Fruit fly (Drosophila melanogaster): ENCODE data around the gene HGTX.
A peak's percentile ranks its signal among the peaks of the same experiment; 100 is the strongest.

Gene HGTX

dm6 chr3L:14549215-14549614 is 50.1 kb downstream of the HGTX start (continued):
- TF ChIP-seq onecut (GFP tag; IDR thresholded peaks at IDR 0.05) = peak; percentile 34; the same call in 1 of the 2 replicates
- TF ChIP-seq klu (GFP tag; IDR thresholded peaks at IDR 0.05) = no peak
- TF ChIP-seq schlank (tag; optimal IDR thresholded peaks at IDR 0.05) = no peak
- peak; percentile 19 for TF ChIP-seq Asciz (GFP tag; optimal IDR thresholded peaks at IDR 0.05)
- TF ChIP-seq jumu (GFP tag; optimal IDR thresholded peaks at IDR 0.05) = no peak
- TF ChIP-seq Ptx1 (GFP tag; IDR thresholded peaks at IDR 0.05) = no peak
- no peak for TF ChIP-seq CG14860 (GFP tag; IDR thresholded peaks at IDR 0.05; ENCODE audit: partially characterized antibody)
- no peak for TF ChIP-seq CG5245 (GFP tag; optimal IDR thresholded peaks at IDR 0.05)
- TF ChIP-seq NK7.1 (GFP tag; optimal IDR thresholded peaks at IDR 0.05) = peak; percentile 9
- no peak for TF ChIP-seq usp (GFP tag; optimal IDR thresholded peaks at IDR 0.05)
- TF ChIP-seq az2 (GFP tag; optimal IDR thresholded peaks at IDR 0.05) = no peak
- no peak for TF ChIP-seq zen (tag; optimal IDR thresholded peaks at IDR 0.05)
- no peak for TF ChIP-seq dmrt99B (tag; optimal IDR thresholded peaks at IDR 0.05)
- peak; percentile 39; the same call in 1 of the 2 replicates for TF ChIP-seq sob (GFP tag; IDR thresholded peaks at IDR 0.05)
- no peak for TF ChIP-seq Oaz (GFP tag; IDR thresholded peaks at IDR 0.05)
- peak; percentile 30 for TF ChIP-seq CG15601 (tag; optimal IDR thresholded peaks at IDR 0.05)
- no peak for TF ChIP-seq CG13775 (GFP tag; optimal IDR thresholded peaks at IDR 0.05)
- TF ChIP-seq Blimp-1 (GFP tag; optimal IDR thresholded peaks at IDR 0.05) = no peak
- TF ChIP-seq YL-1 (GFP tag; optimal IDR thresholded peaks at IDR 0.05) = no peak
- no peak for TF ChIP-seq ttk (GFP tag; IDR thresholded peaks at IDR 0.05)
- TF ChIP-seq CG10274 (GFP tag; optimal IDR thresholded peaks at IDR 0.05) = no peak
- TF ChIP-seq kni (GFP tag; optimal IDR thresholded peaks at IDR 0.05) = peak; percentile 46
- no peak for TF ChIP-seq Tbp (GFP tag; optimal IDR thresholded peaks at IDR 0.05)
- no peak for TF ChIP-seq Hand (GFP tag; optimal IDR thresholded peaks at IDR 0.05)
- TF ChIP-seq CG8089 (GFP tag; optimal IDR thresholded peaks at IDR 0.05) = no peak
- TF ChIP-seq ro (GFP tag; IDR thresholded peaks at IDR 0.05) = no peak
- no peak for TF ChIP-seq esg (GFP tag; conservative IDR thresholded peaks at IDR 0.05)
- TF ChIP-seq CG18011 (GFP tag; optimal IDR thresholded peaks at IDR 0.05) = no peak
- TF ChIP-seq CG16779 (GFP tag; IDR thresholded peaks at IDR 0.05) = no peak
- TF ChIP-seq CG8765 (GFP tag; IDR thresholded peaks at IDR 0.05) = no peak
- TF ChIP-seq vvl (GFP tag; IDR thresholded peaks at IDR 0.05) = no peak
- TF ChIP-seq zfh1 (GFP tag; IDR thresholded peaks at IDR 0.05) = no peak
- TF ChIP-seq ac (GFP tag; optimal IDR thresholded peaks at IDR 0.05) = peak; percentile 2
- TF ChIP-seq bcd (GFP tag; optimal IDR thresholded peaks at IDR 0.05) = no peak
- TF ChIP-seq z (GFP tag; IDR thresholded peaks at IDR 0.05) = no peak
- no peak for TF ChIP-seq CG7745 (tag; optimal IDR thresholded peaks at IDR 0.05)
- TF ChIP-seq bsh (GFP tag; optimal IDR thresholded peaks at IDR 0.05) = no peak
- TF ChIP-seq CG9215 (GFP tag; IDR thresholded peaks at IDR 0.05) = no peak
- TF ChIP-seq wor (GFP tag; IDR thresholded peaks at IDR 0.05) = no peak
- TF ChIP-seq gcm (GFP tag; optimal IDR thresholded peaks at IDR 0.05) = no peak
- TF ChIP-seq C15 (GFP tag; IDR thresholded peaks at IDR 0.05) = no peak
- TF ChIP-seq sima (GFP tag; optimal IDR thresholded peaks at IDR 0.05) = no peak
- no peak for TF ChIP-seq Hr78 (GFP tag; optimal IDR thresholded peaks at IDR 0.05)
- peak; percentile 12 for TF ChIP-seq CG15269 (tag; optimal IDR thresholded peaks at IDR 0.05)
- no peak for TF ChIP-seq fd3F (GFP tag; optimal IDR thresholded peaks at IDR 0.05)
- TF ChIP-seq CG18476 (GFP tag; optimal IDR thresholded peaks at IDR 0.05) = no peak
- TF ChIP-seq Sry-β (GFP tag; optimal IDR thresholded peaks at IDR 0.05) = no peak
- TF ChIP-seq CG33557 (GFP tag; optimal IDR thresholded peaks at IDR 0.05) = peak; percentile 12
- TF ChIP-seq jing (GFP tag; optimal IDR thresholded peaks at IDR 0.05) = no peak
- TF ChIP-seq mirr (GFP tag; optimal IDR thresholded peaks at IDR 0.05) = no peak
- no peak for TF ChIP-seq slou (GFP tag; optimal IDR thresholded peaks at IDR 0.05)
- TF ChIP-seq Xbp1 (GFP tag; optimal IDR thresholded peaks at IDR 0.05) = no peak
